Fruit fly (Drosophila melanogaster) whole organism, embryonic: ENCODE results near the gene Ns1.

Experiments used
- CG10267 ChIP-seq: fragments of 200-800 bp; sonication (Bioruptor generic); optimal IDR thresholded peaks from 2 replicates; lab custom pipeline; 2018; ENCODE audit warnings: missing biosample characterization, mild to moderate bottlenecking, missing genetic modification characterization, moderate library complexity
- CG10274 ChIP-seq: fragments of 200-800 bp; sonication (Bioruptor generic); optimal IDR thresholded peaks from 3 replicates; lab custom pipeline; 2017; ENCODE audit warnings: missing biosample characterization, mild to moderate bottlenecking, missing genetic modification characterization
- CG11504 ChIP-seq: fragments of 200-800 bp; sonication (Bioruptor generic); optimal IDR thresholded peaks from 3 replicates; lab custom pipeline; 2019; ENCODE audit warnings: missing biosample characterization, mild to moderate bottlenecking, missing genetic modification characterization, moderate library complexity
- CG12769 ChIP-seq: fragments of 200-800 bp; sonication (Bioruptor generic); optimal IDR thresholded peaks from 2 replicates; lab custom pipeline; 2019; ENCODE audit warnings: missing biosample characterization, mild to moderate bottlenecking, missing genetic modification characterization, moderate library complexity
- CG13296 ChIP-seq: fragments of 200-800 bp; sonication (Bioruptor generic); optimal IDR thresholded peaks from 3 replicates; lab custom pipeline; 2018; ENCODE audit warnings: missing biosample characterization, mild to moderate bottlenecking, missing genetic modification characterization
- CG16779 ChIP-seq: fragments of 200-800 bp; sonication (Bioruptor generic); IDR thresholded peaks from 2 replicates; pipeline ENCODE4 v1.3.6; 2022; ENCODE audit warnings: missing biosample characterization, missing genetic modification characterization
- CG17186 ChIP-seq: fragments of 200-800 bp; sonication (Bioruptor generic); optimal IDR thresholded peaks from 3 replicates; lab custom pipeline; 2017; ENCODE audit warnings: missing biosample characterization, missing genetic modification reagents, missing genetic modification characterization
- CG30431 ChIP-seq: fragments of 200-800 bp; sonication (Bioruptor generic); optimal IDR thresholded peaks from 2 replicates; lab custom pipeline; 2017; ENCODE audit warnings: missing biosample characterization, missing genetic modification characterization
- CG3726 ChIP-seq: fragments of 200-800 bp; sonication (Bioruptor generic); IDR thresholded peaks from 3 replicates; pipeline ENCODE4, ENCODE4 v1.3.6; 2022; ENCODE audit warnings: missing biosample characterization, missing genetic modification characterization
- CG3995 ChIP-seq: fragments of 200-800 bp; sonication (Bioruptor generic); optimal IDR thresholded peaks from 3 replicates; lab custom pipeline; 2016; ENCODE audit warnings: missing biosample characterization, missing genetic modification characterization
- CG4360 ChIP-seq: fragments of 200-800 bp; sonication (Bioruptor generic); IDR thresholded peaks from 2 replicates; pipeline ENCODE4 v1.3.6; 2022; ENCODE audit warnings: missing biosample characterization, missing genetic modification characterization
- CG4424 ChIP-seq: fragments of 200-800 bp; sonication (Bioruptor generic); optimal IDR thresholded peaks from 3 replicates; lab custom pipeline; 2016; ENCODE audit warnings: missing biosample characterization, missing genetic modification characterization
- CG6175 ChIP-seq: fragments of 200-800 bp; sonication (Bioruptor generic); IDR thresholded peaks from 3 replicates; pipeline ENCODE4 v1.3.6; 2022; ENCODE audit warnings: missing biosample characterization, missing genetic modification characterization
- CG6689 ChIP-seq: fragments of 200-800 bp; sonication (Bioruptor generic); IDR thresholded peaks from 2 replicates; pipeline ENCODE4 v1.3.6; 2022; ENCODE audit warnings: missing biosample characterization, missing genetic modification characterization
- CG6791 ChIP-seq: fragments of 200-800 bp; sonication (Bioruptor generic); IDR thresholded peaks from 3 replicates; pipeline ENCODE4 v1.3.6; 2022; ENCODE audit warnings: missing biosample characterization, missing genetic modification characterization; ENCODE audit not compliant: partially characterized antibody
- CG7963 ChIP-seq: fragments of 200-800 bp; sonication (Bioruptor generic); IDR thresholded peaks from 3 replicates; pipeline ENCODE4 v1.3.6; 2022; ENCODE audit warnings: missing biosample characterization, missing genetic modification characterization; ENCODE audit not compliant: partially characterized antibody
- CG8359 ChIP-seq: fragments of 200-800 bp; sonication (Bioruptor generic); optimal IDR thresholded peaks from 2 replicates; lab custom pipeline; 2017; ENCODE audit warnings: missing biosample characterization, mild to moderate bottlenecking, missing genetic modification characterization, borderline replicate concordance
- CG8388 ChIP-seq: fragments of 200-800 bp; sonication (Bioruptor generic); optimal IDR thresholded peaks from 2 replicates; lab custom pipeline; 2019; ENCODE audit warnings: missing biosample characterization, mild to moderate bottlenecking, missing genetic modification characterization, moderate library complexity
- Dek ChIP-seq: fragments of 200-800 bp; sonication (Bioruptor generic); optimal IDR thresholded peaks from 3 replicates; lab custom pipeline; 2019; ENCODE audit warnings: missing biosample characterization, mild to moderate bottlenecking, missing genetic modification characterization, moderate library complexity
- Dfd ChIP-seq, 2 experiments: fragments of >200 bp; optimal IDR thresholded peaks; 2 replicates each; lab custom pipeline; 2017; ENCODE audit warnings: missing biosample characterization in 2 of 2, missing genetic modification characterization in 2 of 2
- Ets65A ChIP-seq: fragments of 200-800 bp; sonication (Bioruptor generic); peaks from one replicate; lab custom pipeline; 2016; ENCODE audit warnings: missing biosample characterization, missing genetic modification characterization
- HLH3B ChIP-seq: fragments of 200-800 bp; sonication (Bioruptor generic); IDR thresholded peaks from 2 replicates; pipeline ENCODE4 v1.3.6; 2022; ENCODE audit warnings: missing biosample characterization, missing genetic modification characterization
- HLH54F ChIP-seq: fragments of 200-800 bp; sonication (Bioruptor generic); optimal IDR thresholded peaks from 3 replicates; lab custom pipeline; 2016; ENCODE audit warnings: missing biosample characterization, missing genetic modification characterization
- HmgZ ChIP-seq: fragments of 200-800 bp; sonication (Bioruptor generic); optimal IDR thresholded peaks from 2 replicates; lab custom pipeline; 2018; ENCODE audit warnings: missing biosample characterization, mild to moderate bottlenecking, missing genetic modification characterization
- Hsf ChIP-seq: fragments of 200-800 bp; sonication (Bioruptor generic); optimal IDR thresholded peaks from 3 replicates; lab custom pipeline; 2016; ENCODE audit warnings: missing biosample characterization, missing genetic modification characterization
- MTF-1 ChIP-seq: fragments of 200-800 bp; sonication (Bioruptor generic); optimal IDR thresholded peaks from 2 replicates; lab custom pipeline; 2018; ENCODE audit warnings: missing biosample characterization, mild to moderate bottlenecking, missing genetic modification characterization, borderline replicate concordance
- Oaz ChIP-seq: fragments of 200-800 bp; sonication (Bioruptor generic); IDR thresholded peaks from 2 replicates; pipeline ENCODE4 v1.3.6; 2022; ENCODE audit warnings: missing biosample characterization, missing genetic modification characterization
- Optix ChIP-seq: fragments of 200-800 bp; sonication (Bioruptor generic); IDR thresholded peaks from 3 replicates; pipeline ENCODE4 v1.3.6; 2022; ENCODE audit warnings: missing biosample characterization, missing genetic modification characterization
- Pdp1 ChIP-seq, 2 experiments: fragments of 200-800 bp; sonication (Bioruptor generic); optimal IDR thresholded peaks; 3 replicates each; lab custom pipeline; 2016; ENCODE audit warnings: missing biosample characterization in 2 of 2, missing genetic modification characterization in 2 of 2, mild to moderate bottlenecking in 1 of 2, moderate library complexity in 1 of 2
- Xrp1 ChIP-seq: fragments of 200-800 bp; sonication (Bioruptor generic); IDR thresholded peaks from 2 replicates; pipeline ENCODE4 v1.3.6; 2022; ENCODE audit warnings: missing biosample characterization, missing genetic modification characterization
- ara ChIP-seq: fragments of 200-800 bp; sonication (Bioruptor generic); IDR thresholded peaks from 2 replicates; pipeline ENCODE4 v1.3.6; 2022; ENCODE audit warnings: missing biosample characterization, missing genetic modification characterization
- bowl ChIP-seq: fragments of 200-800 bp; sonication (Bioruptor generic); IDR thresholded peaks from 2 replicates; pipeline ENCODE4 v1.3.6; 2022; ENCODE audit warnings: missing biosample characterization, missing genetic modification characterization
- crol ChIP-seq: fragments of 200-800 bp; sonication (Bioruptor generic); IDR thresholded peaks from 2 replicates; pipeline ENCODE4 v1.3.6; 2022; ENCODE audit warnings: missing biosample characterization, missing genetic modification characterization
- dm ChIP-seq: fragments of 200-800 bp; sonication (Bioruptor generic); optimal IDR thresholded peaks from 3 replicates; lab custom pipeline; 2016; ENCODE audit warnings: missing biosample characterization, missing genetic modification characterization
- gem ChIP-seq: fragments of 200-800 bp; sonication (Bioruptor generic); optimal IDR thresholded peaks from 2 replicates; lab custom pipeline; 2019; ENCODE audit warnings: missing biosample characterization, mild to moderate bottlenecking, missing genetic modification characterization, moderate library complexity
- lov ChIP-seq, 2 experiments: fragments of 200-800 bp in 1 of 2; fragments of >200 bp in 1 of 2; sonication (Bioruptor generic) in 1 of 2; IDR thresholded peaks in 1 of 2; optimal IDR thresholded peaks in 1 of 2; 2 replicates in 1 of 2; 3 replicates in 1 of 2; pipeline versions ENCODE4 v1.3.6 to Lab custom; 2017 to 2022; ENCODE audit warnings: missing biosample characterization in 1 of 2, missing genetic modification characterization in 1 of 2
- mam ChIP-seq: fragments of 200-800 bp; sonication (Bioruptor generic); optimal IDR thresholded peaks from 3 replicates; lab custom pipeline; 2016; ENCODE audit warnings: missing biosample characterization, missing genetic modification characterization
- nmo ChIP-seq: fragments of 200-800 bp; sonication (Bioruptor generic); optimal IDR thresholded peaks from 2 replicates; lab custom pipeline; 2018; ENCODE audit warnings: missing biosample characterization, mild to moderate bottlenecking, missing genetic modification characterization, moderate library complexity
- rib ChIP-seq: fragments of 200-800 bp; sonication (Bioruptor generic); IDR thresholded peaks from 2 replicates; pipeline ENCODE4 v1.3.6; 2022; ENCODE audit warnings: missing biosample characterization, missing genetic modification characterization
- row ChIP-seq: fragments of 200-800 bp; sonication (Bioruptor generic); IDR thresholded peaks from 3 replicates; pipeline ENCODE4 v1.3.6; 2022; ENCODE audit warnings: missing biosample characterization, missing genetic modification characterization
- sc ChIP-seq, 3 experiments: fragments of >200 bp in 2 of 3; fragments of 200-800 bp in 1 of 3; sonication (Bioruptor generic) in 1 of 3; optimal IDR thresholded peaks; 2 replicates in 2 of 3; 3 replicates in 1 of 3; lab custom pipeline; 2017; ENCODE audit warnings: mild to moderate bottlenecking in 1 of 3, missing biosample characterization in 1 of 3, missing genetic modification characterization in 1 of 3, missing genetic modification reagents in 1 of 3
- sens ChIP-seq: fragments of 200-800 bp; sonication (Bioruptor generic); peaks from one replicate; lab custom pipeline; 2016; ENCODE audit warnings: missing biosample characterization, missing genetic modification characterization
- sug ChIP-seq: fragments of 200-800 bp; optimal IDR thresholded peaks from 2 replicates; lab custom pipeline; 2019; ENCODE audit warnings: missing biosample characterization, mild to moderate bottlenecking, missing genetic modification characterization, moderate library complexity
- tap ChIP-seq: fragments of 200-800 bp; optimal IDR thresholded peaks from 3 replicates; lab custom pipeline; 2019; ENCODE audit warnings: missing biosample characterization, mild to moderate bottlenecking, missing genetic modification characterization, moderate library complexity
- trem ChIP-seq: fragments of 200-800 bp; optimal IDR thresholded peaks from 3 replicates; lab custom pipeline; 2019; ENCODE audit warnings: missing biosample characterization, mild to moderate bottlenecking, missing genetic modification characterization, moderate library complexity
- wdn ChIP-seq: fragments of 200-800 bp; sonication (Bioruptor generic); IDR thresholded peaks from 2 replicates; pipeline ENCODE4 v1.3.6; 2022; ENCODE audit warnings: missing biosample characterization, missing genetic modification characterization

Gene Ns1

dm6 chr3R:17118917-17119378, 46.5 kb upstream of the Ns1 start (continued):
- peak; percentile 14 for TF ChIP-seq HmgZ (tag; lab: Kevin White, UChicago)
- TF ChIP-seq CG13296 (GFP tag; lab: Kevin White, UChicago): peak; percentile 18
- no peak for TF ChIP-seq sug

dm6 chr3R:17117607-17118327, 45.3 kb upstream of the Ns1 start:
- no peak for TF ChIP-seq CG3995 (GFP tag; lab: Kevin White, UChicago)
- peak; percentile 19 for TF ChIP-seq CG11504 (tag; lab: Kevin White, UChicago)
- TF ChIP-seq CG8388 (GFP tag; lab: Kevin White, UChicago): peak; percentile 8
- no peak for TF ChIP-seq dm
- TF ChIP-seq CG16779 (GFP tag; lab: Robert Waterston, UW): no peak
- TF ChIP-seq lov (optimal IDR thresholded peaks at IDR 0.05; lab: Kevin White, UChicago): no peak
- no peak for TF ChIP-seq lov (GFP tag; IDR thresholded peaks at IDR 0.05; lab: Robert Waterston, UW)
- TF ChIP-seq CG30431 (GFP tag; lab: Kevin White, UChicago): no peak
- TF ChIP-seq sc (optimal IDR thresholded peaks at IDR 0.05; lab: Kevin White, UChicago): no peak
- TF ChIP-seq sc (GFP tag; optimal IDR thresholded peaks at IDR 0.05; lab: Kevin White, UChicago): peak; percentile 23
- TF ChIP-seq bowl: no peak
- TF ChIP-seq tap (tag; lab: Kevin White, UChicago): no peak
- TF ChIP-seq crol (GFP tag; lab: Robert Waterston, UW): peak; percentile 85
- no peak for TF ChIP-seq MTF-1
- TF ChIP-seq trem (tag; lab: Kevin White, UChicago): peak; percentile 36
- peak; percentile 79 for TF ChIP-seq CG10274
- TF ChIP-seq CG6791: 0 out of 3 replicates have a peak, but pooled peaks have one; percentile 61
- peak; percentile 11 for TF ChIP-seq CG8359 (GFP tag; lab: Kevin White, UChicago)
- no peak for TF ChIP-seq CG4360 (GFP tag; lab: Robert Waterston, UW)
- TF ChIP-seq CG6689 (GFP tag; lab: Robert Waterston, UW): 0 out of 2 replicates have a peak, but pooled peaks have one; percentile 8
- TF ChIP-seq nmo: peak; percentile 64
- TF ChIP-seq CG12769 (tag; lab: Kevin White, UChicago): peak; percentile 7
- no peak for TF ChIP-seq Dek (tag; lab: Kevin White, UChicago)
- no peak for TF ChIP-seq HLH3B (GFP tag; lab: Robert Waterston, UW)
- TF ChIP-seq Hsf (GFP tag; lab: Kevin White, UChicago): peak; percentile 11
- TF ChIP-seq HLH54F (GFP tag; lab: Kevin White, UChicago): no peak
- TF ChIP-seq wdn (GFP tag; lab: Robert Waterston, UW): no peak
- 0 out of 2 replicates have a peak, but pooled peaks have one; percentile 34 for TF ChIP-seq ara
- TF ChIP-seq rib (GFP tag; lab: Robert Waterston, UW): peak; percentile 20; the same call in 1 of the 2 replicates
- TF ChIP-seq Dfd (GFP tag; optimal IDR thresholded peaks at IDR 0.05; lab: Kevin White, UChicago): no peak
- peak; percentile 34; the same call in 1 of the 2 replicates for TF ChIP-seq Oaz
- TF ChIP-seq row (GFP tag; lab: Robert Waterston, UW): peak; percentile 53; the same call in 2 of the 3 replicates
- peak; percentile 67 for TF ChIP-seq sens (GFP tag; lab: Kevin White, UChicago)
- TF ChIP-seq Ets65A (GFP tag; lab: Kevin White, UChicago): no peak
- peak; percentile 5 for TF ChIP-seq mam (GFP tag; lab: Kevin White, UChicago)
- TF ChIP-seq Optix (GFP tag; lab: Robert Waterston, UW): 0 out of 3 replicates have a peak, but pooled peaks have one; percentile 35
- peak; percentile 62 for TF ChIP-seq gem
- TF ChIP-seq CG3726 (GFP tag; lab: Robert Waterston, UW): 0 out of 3 replicates have a peak, but pooled peaks have one; percentile 5
- peak; percentile 14 for TF ChIP-seq CG10267 (tag; lab: Kevin White, UChicago)
- TF ChIP-seq Xrp1: peak; percentile 58; the same call in 1 of the 2 replicates
- peak in 1 of 2 experiments; percentile 10 for TF ChIP-seq Pdp1 (GFP tag; optimal IDR thresholded peaks at IDR 0.05; lab: Kevin White, UChicago)
- no peak for TF ChIP-seq CG7963 (GFP tag; lab: Robert Waterston, UW)
- TF ChIP-seq CG17186 (GFP tag; lab: Kevin White, UChicago): no peak
- TF ChIP-seq CG4424 (GFP tag; lab: Kevin White, UChicago): peak; percentile 24
- TF ChIP-seq CG6175: no peak
